Worm (Caenorhabditis elegans): ENCODE data around the gene T02C5.1.

T02C5.1 gene

DNA sequence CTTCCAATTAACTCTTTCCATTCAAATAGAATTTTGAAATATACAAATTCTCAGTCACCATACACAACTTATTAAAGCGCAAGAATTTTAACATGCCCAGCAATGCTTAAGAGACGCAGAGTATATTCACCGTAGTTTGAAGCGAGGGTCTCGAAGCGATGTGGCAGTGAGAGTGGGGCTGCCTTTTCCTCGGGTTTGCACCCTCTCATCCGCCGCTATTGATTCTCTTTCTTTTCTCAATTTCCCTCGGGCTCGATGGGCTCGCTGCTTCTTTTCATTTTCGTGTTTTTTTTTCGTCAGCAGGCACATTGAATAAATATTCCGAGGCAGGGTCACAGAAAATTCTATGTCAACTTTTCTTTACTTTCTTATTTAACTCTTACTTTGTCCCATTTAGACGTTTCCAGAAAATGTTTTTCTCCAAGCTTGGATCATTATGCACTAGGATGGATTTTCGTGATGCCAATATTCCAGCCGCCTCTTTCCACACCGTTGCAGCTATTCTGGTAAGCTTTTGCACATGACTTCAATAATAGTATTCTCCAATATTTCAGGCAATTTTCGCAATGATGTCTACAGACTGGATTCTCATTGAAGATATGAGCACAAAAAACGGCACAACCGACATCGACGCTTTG is 6.0 kb upstream of the T02C5.1 start, which contains the start of gene T14G11.1:
T14G11.1 (plus strand) TSS at position 408 of the 638 bp plus-strand sequence.
- TF ChIP-seq nfya-1 (tag; optimal IDR thresholded peaks at IDR 0.05) (peak; percentile 77), unc-42 (tag; optimal IDR thresholded peaks at IDR 0.05) (peak; percentile 70), ceh-19 (GFP tag; optimal IDR thresholded peaks at IDR 0.05) (peak; percentile 37), pqm-1 (tag; optimal IDR thresholded peaks at IDR 0.05) (no peak), ceh-14 (tag; optimal IDR thresholded peaks at IDR 0.05) (peak; percentile 48), sdc-2 (tag; optimal IDR thresholded peaks at IDR 0.05) (peak; percentile 49), tbx-2 (tag; optimal IDR thresholded peaks at IDR 0.05) (peak; percentile 58), ceh-31 (tag; optimal IDR thresholded peaks at IDR 0.05) (peak; percentile 61), gmeb-2 (tag; optimal IDR thresholded peaks at IDR 0.05) (no peak), ceh-18 (tag; optimal IDR thresholded peaks at IDR 0.05) (peak; percentile 73), dve-1 (tag; optimal IDR thresholded peaks at IDR 0.05) (no peak), ceh-34 (tag; optimal IDR thresholded peaks at IDR 0.05) (peak; percentile 42), pag-3 (tag; optimal IDR thresholded peaks at IDR 0.05; ENCODE audit: borderline replicate concordance) (no peak), ttx-3 (tag; optimal IDR thresholded peaks at IDR 0.05) (no peak), T23F11.4 (GFP tag; optimal IDR thresholded peaks at IDR 0.05) (no peak), ref-2 (tag; optimal IDR thresholded peaks at IDR 0.05) (peak; percentile 38), ceh-48 (tag; optimal IDR thresholded peaks at IDR 0.05) (peak; percentile 58), pax-1 (tag; optimal IDR thresholded peaks at IDR 0.05) (peak; percentile 9)

ce11 chrX:2693026-2693425 is 1.7 kb upstream of the T02C5.1 start:
- TF ChIP-seq elt-2 (tag; optimal IDR thresholded peaks at IDR 0.05), result peak; percentile 24
- no peak for TF ChIP-seq pqm-1 (tag; optimal IDR thresholded peaks at IDR 0.05)
- TF ChIP-seq lin-11 (tag; optimal IDR thresholded peaks at IDR 0.05), result no peak

ce11 chrX:2695292-2695691 is 569 bp downstream of the T02C5.1 start:
- TF ChIP-seq che-1 (tag; optimal IDR thresholded peaks at IDR 0.05), result no peak
- no peak for TF ChIP-seq nfya-1 (tag; optimal IDR thresholded peaks at IDR 0.05)
- no peak for TF ChIP-seq ref-2 (tag; optimal IDR thresholded peaks at IDR 0.05)
- TF ChIP-seq ceh-45 (GFP tag; IDR thresholded peaks at IDR 0.05), result no peak
- TF ChIP-seq ceh-30 (tag; optimal IDR thresholded peaks at IDR 0.05), result no peak
- no peak for TF ChIP-seq sdc-2 (tag; optimal IDR thresholded peaks at IDR 0.05)
- TF ChIP-seq ceh-19 (GFP tag; optimal IDR thresholded peaks at IDR 0.05), result no peak
- no peak for TF ChIP-seq F13H6.1 (tag; optimal IDR thresholded peaks at IDR 0.05)
- TF ChIP-seq pag-3 (tag; optimal IDR thresholded peaks at IDR 0.05; ENCODE audit: borderline replicate concordance), result no peak
- no peak for TF ChIP-seq hlh-30 (tag; optimal IDR thresholded peaks at IDR 0.05; ENCODE audit: insufficient read depth)
- TF ChIP-seq gmeb-2 (tag; optimal IDR thresholded peaks at IDR 0.05), result no peak
- TF ChIP-seq T23F11.4 (GFP tag; optimal IDR thresholded peaks at IDR 0.05), result no peak
- no peak for TF ChIP-seq lim-6 (tag; optimal IDR thresholded peaks at IDR 0.05)
- TF ChIP-seq dmd-4 (tag; optimal IDR thresholded peaks at IDR 0.05; ENCODE audit: borderline replicate concordance), result no peak
- no peak for TF ChIP-seq pha-2 (tag; optimal IDR thresholded peaks at IDR 0.05)

- no peak for TF ChIP-seq fkh-6 (tag; optimal IDR thresholded peaks at IDR 0.05)
- no peak for TF ChIP-seq F13H6.1 (tag; optimal IDR thresholded peaks at IDR 0.05)
- no peak for TF ChIP-seq ama-1 (optimal IDR thresholded peaks at IDR 0.05)
- TF ChIP-seq syd-9 (tag; optimal IDR thresholded peaks at IDR 0.05), result no peak
Observed at ce11 chrX:2696563-2696962, 1.8 kb downstream of the T02C5.1 start.

- TF ChIP-seq hlh-30 (tag; optimal IDR thresholded peaks at IDR 0.05; ENCODE audit: insufficient read depth) (peak; percentile 8), Y22D7AL.16 (tag; optimal IDR thresholded peaks at IDR 0.05) (no peak)
Observed at ce11 chrX:2697645-2698044, 2.9 kb downstream of the T02C5.1 start.
